Fruit fly (Drosophila melanogaster) whole organism, embryonic: ENCODE results near the gene Wsck.

Experiments used
- ATbp ChIP-seq: fragments of 200-800 bp; sonication (Bioruptor generic); optimal IDR thresholded peaks from 2 replicates; lab custom pipeline; 2017; ENCODE audit warnings: missing biosample characterization, mild to moderate bottlenecking, missing genetic modification characterization, missing genetic modification reagents
- Asciz ChIP-seq: fragments of 200-800 bp; sonication (Bioruptor generic); optimal IDR thresholded peaks from 2 replicates; lab custom pipeline; 2017; ENCODE audit warnings: missing biosample characterization, mild to moderate bottlenecking, missing genetic modification characterization, missing genetic modification reagents
- Atf6 ChIP-seq: fragments of 200-800 bp; sonication (Bioruptor generic); IDR thresholded peaks from 2 replicates; pipeline ENCODE4 v1.3.6; 2022; ENCODE audit warnings: missing biosample characterization, missing genetic modification characterization
- CG10147 ChIP-seq: fragments of 200-800 bp; sonication (Bioruptor generic); optimal IDR thresholded peaks from 2 replicates; lab custom pipeline; 2019; ENCODE audit warnings: missing biosample characterization, mild to moderate bottlenecking, missing genetic modification characterization, moderate library complexity
- CG10267 ChIP-seq: fragments of 200-800 bp; sonication (Bioruptor generic); optimal IDR thresholded peaks from 2 replicates; lab custom pipeline; 2018; ENCODE audit warnings: missing biosample characterization, mild to moderate bottlenecking, missing genetic modification characterization, moderate library complexity
- CG10565 ChIP-seq: fragments of 200-800 bp; sonication (Bioruptor generic); optimal IDR thresholded peaks from 3 replicates; lab custom pipeline; 2016; ENCODE audit warnings: missing biosample characterization, mild to moderate bottlenecking, missing genetic modification characterization
- CG10979 ChIP-seq: fragments of 200-800 bp; sonication (Bioruptor generic); optimal IDR thresholded peaks from 2 replicates; lab custom pipeline; 2018; ENCODE audit warnings: missing biosample characterization, mild to moderate bottlenecking, missing genetic modification characterization, moderate library complexity
- CG11456 ChIP-seq: fragments of 200-800 bp; sonication (Bioruptor generic); IDR thresholded peaks from 3 replicates; pipeline ENCODE4 v1.3.6; 2022; ENCODE audit warnings: missing biosample characterization, missing genetic modification characterization
- CG12104 ChIP-seq: fragments of 200-800 bp; sonication (Bioruptor generic); optimal IDR thresholded peaks from 3 replicates; lab custom pipeline; 2016; ENCODE audit warnings: missing biosample characterization, missing genetic modification characterization
- CG12942 ChIP-seq: fragments of 200-800 bp; sonication (Bioruptor generic); optimal IDR thresholded peaks from 3 replicates; lab custom pipeline; 2016; ENCODE audit warnings: missing biosample characterization, missing genetic modification characterization
- CG13123 ChIP-seq: fragments of 200-800 bp; sonication (Bioruptor generic); optimal IDR thresholded peaks from 2 replicates; lab custom pipeline; 2016; ENCODE audit warnings: missing biosample characterization, missing genetic modification characterization
- CG13296 ChIP-seq: fragments of 200-800 bp; sonication (Bioruptor generic); optimal IDR thresholded peaks from 3 replicates; lab custom pipeline; 2018; ENCODE audit warnings: missing biosample characterization, mild to moderate bottlenecking, missing genetic modification characterization
- CG15269 ChIP-seq: fragments of 200-800 bp; sonication (Bioruptor generic); optimal IDR thresholded peaks from 2 replicates; lab custom pipeline; 2018; ENCODE audit warnings: missing biosample characterization, mild to moderate bottlenecking, missing genetic modification characterization, moderate library complexity
- CG17612 ChIP-seq: fragments of 200-800 bp; sonication (Bioruptor generic); IDR thresholded peaks from 2 replicates; pipeline ENCODE4 v1.3.6; 2022; ENCODE audit warnings: missing biosample characterization, missing genetic modification characterization
- CG2120 ChIP-seq: fragments of 200-800 bp; sonication (Bioruptor generic); optimal IDR thresholded peaks from 3 replicates; lab custom pipeline; 2016; ENCODE audit warnings: missing biosample characterization, missing genetic modification characterization
- CG32767 ChIP-seq: fragments of 200-800 bp; sonication (Bioruptor generic); IDR thresholded peaks from 2 replicates; pipeline ENCODE4 v1.3.6; 2022; ENCODE audit warnings: missing biosample characterization, missing genetic modification characterization
- CG34376 ChIP-seq: fragments of 200-800 bp; sonication (Bioruptor generic); optimal IDR thresholded peaks from 2 replicates; lab custom pipeline; 2018; ENCODE audit warnings: missing biosample characterization, mild to moderate bottlenecking, missing genetic modification characterization
- CG4328 ChIP-seq: fragments of 200-800 bp; sonication (Bioruptor generic); optimal IDR thresholded peaks from 3 replicates; lab custom pipeline; 2017; ENCODE audit warnings: missing biosample characterization, missing genetic modification reagents, missing genetic modification characterization
- CG7372 ChIP-seq: fragments of 200-800 bp; sonication (Bioruptor generic); IDR thresholded peaks from 2 replicates; pipeline ENCODE4 v1.3.6; 2022; ENCODE audit warnings: missing biosample characterization, missing genetic modification characterization
- CG8281 ChIP-seq: fragments of 200-800 bp; sonication (Bioruptor generic); optimal IDR thresholded peaks from 2 replicates; lab custom pipeline; 2018; ENCODE audit warnings: missing biosample characterization, mild to moderate bottlenecking, missing genetic modification characterization, moderate library complexity
- CG8290 ChIP-seq, 3 experiments: fragments of 200-800 bp; sonication (Bioruptor generic); optimal IDR thresholded peaks; 2 replicates each; lab custom pipeline; 2016 to 2019; ENCODE audit warnings: missing biosample characterization in 3 of 3, missing genetic modification characterization in 3 of 3, mild to moderate bottlenecking in 2 of 3, moderate library complexity in 1 of 3
- HLH54F ChIP-seq: fragments of 200-800 bp; sonication (Bioruptor generic); optimal IDR thresholded peaks from 3 replicates; lab custom pipeline; 2016; ENCODE audit warnings: missing biosample characterization, missing genetic modification characterization
- Hr39 ChIP-seq: fragments of >200 bp; optimal IDR thresholded peaks from 2 replicates; lab custom pipeline; 2017
- Hsf ChIP-seq: fragments of 200-800 bp; sonication (Bioruptor generic); optimal IDR thresholded peaks from 3 replicates; lab custom pipeline; 2016; ENCODE audit warnings: missing biosample characterization, missing genetic modification characterization
- MTF-1 ChIP-seq: fragments of 200-800 bp; sonication (Bioruptor generic); optimal IDR thresholded peaks from 2 replicates; lab custom pipeline; 2018; ENCODE audit warnings: missing biosample characterization, mild to moderate bottlenecking, missing genetic modification characterization, borderline replicate concordance
- Meics ChIP-seq: fragments of 200-800 bp; sonication (Bioruptor generic); optimal IDR thresholded peaks from 2 replicates; lab custom pipeline; 2017; ENCODE audit warnings: missing biosample characterization, mild to moderate bottlenecking, missing genetic modification characterization
- Nf-YA ChIP-seq: fragments of 200-800 bp; sonication (Bioruptor generic); IDR thresholded peaks from 2 replicates; pipeline ENCODE4 v1.3.6; 2022; ENCODE audit warnings: missing biosample characterization, missing genetic modification characterization
- Side ChIP-seq: fragments of 200-800 bp; sonication (Bioruptor generic); optimal IDR thresholded peaks from 2 replicates; lab custom pipeline; 2016; ENCODE audit warnings: missing biosample characterization, missing genetic modification characterization
- Sox102F ChIP-seq: fragments of 200-800 bp; sonication (Bioruptor generic); optimal IDR thresholded peaks from 2 replicates; lab custom pipeline; 2018; ENCODE audit warnings: missing biosample characterization, mild to moderate bottlenecking, missing genetic modification characterization, moderate library complexity
- ac ChIP-seq: fragments of 200-800 bp; sonication (Bioruptor generic); optimal IDR thresholded peaks from 3 replicates; lab custom pipeline; 2017; ENCODE audit warnings: missing biosample characterization, mild to moderate bottlenecking, missing genetic modification characterization
- al ChIP-seq: fragments of 200-800 bp; sonication (Bioruptor generic); IDR thresholded peaks from 2 replicates; pipeline ENCODE4 v1.3.6; 2022; ENCODE audit warnings: missing biosample characterization, missing genetic modification characterization
- br ChIP-seq: fragments of >200 bp; optimal IDR thresholded peaks from 2 replicates; lab custom pipeline; 2017
- corto ChIP-seq: fragments of 200-800 bp; sonication (Bioruptor generic); optimal IDR thresholded peaks from 2 replicates; lab custom pipeline; 2016; ENCODE audit warnings: missing biosample characterization, mild to moderate bottlenecking, missing genetic modification characterization, moderate library complexity
- ewg ChIP-seq: fragments of 200-800 bp; sonication (Bioruptor generic); optimal IDR thresholded peaks from 3 replicates; lab custom pipeline; 2017; ENCODE audit warnings: mild to moderate bottlenecking, missing biosample characterization, missing genetic modification reagents, missing genetic modification characterization
- fd3F ChIP-seq: fragments of 200-800 bp; sonication (Bioruptor generic); optimal IDR thresholded peaks from 2 replicates; lab custom pipeline; 2018; ENCODE audit warnings: missing biosample characterization, mild to moderate bottlenecking, missing genetic modification characterization, moderate library complexity
- grau ChIP-seq: fragments of 200-800 bp; optimal IDR thresholded peaks from 3 replicates; lab custom pipeline; 2019; ENCODE audit warnings: missing biosample characterization, mild to moderate bottlenecking, missing genetic modification characterization, moderate library complexity
- ind ChIP-seq: fragments of 200-800 bp; sonication (Bioruptor generic); optimal IDR thresholded peaks from 3 replicates; lab custom pipeline; 2016; ENCODE audit warnings: missing biosample characterization, missing genetic modification characterization
- kah ChIP-seq: fragments of 200-800 bp; sonication (Bioruptor generic); optimal IDR thresholded peaks from 2 replicates; lab custom pipeline; 2018; ENCODE audit warnings: missing biosample characterization, mild to moderate bottlenecking, missing genetic modification characterization
- mam ChIP-seq: fragments of 200-800 bp; sonication (Bioruptor generic); optimal IDR thresholded peaks from 3 replicates; lab custom pipeline; 2016; ENCODE audit warnings: missing biosample characterization, missing genetic modification characterization
- pum ChIP-seq: fragments of 200-800 bp; sonication (Bioruptor generic); optimal IDR thresholded peaks from 2 replicates; lab custom pipeline; 2016; ENCODE audit warnings: missing biosample characterization, missing genetic modification characterization
- ranshi ChIP-seq: fragments of 200-800 bp; sonication (Bioruptor generic); IDR thresholded peaks from 2 replicates; pipeline ENCODE4 v1.3.6; 2022; ENCODE audit warnings: missing biosample characterization, missing genetic modification characterization
- salm ChIP-seq: fragments of 200-800 bp; sonication (Bioruptor generic); optimal IDR thresholded peaks from 2 replicates; lab custom pipeline; 2018; ENCODE audit warnings: missing biosample characterization, mild to moderate bottlenecking, missing genetic modification characterization
- sd ChIP-seq: fragments of 200-800 bp; sonication (Bioruptor generic); optimal IDR thresholded peaks from 3 replicates; lab custom pipeline; 2018; ENCODE audit warnings: missing biosample characterization, mild to moderate bottlenecking, missing genetic modification characterization, moderate library complexity
- sens-2 ChIP-seq: fragments of 200-800 bp; sonication (Bioruptor generic); IDR thresholded peaks from 2 replicates; pipeline ENCODE4 v1.3.6; 2022; ENCODE audit warnings: missing biosample characterization, missing genetic modification characterization
- sim ChIP-seq: fragments of 200-800 bp; sonication (Bioruptor generic); IDR thresholded peaks from 2 replicates; pipeline ENCODE4 v1.3.6; 2022; ENCODE audit warnings: missing biosample characterization, missing genetic modification characterization
- sima ChIP-seq: fragments of 200-800 bp; sonication (Bioruptor generic); optimal IDR thresholded peaks from 2 replicates; lab custom pipeline; 2016; ENCODE audit warnings: missing biosample characterization, missing genetic modification characterization
- slou ChIP-seq: fragments of 200-800 bp; sonication (Bioruptor generic); optimal IDR thresholded peaks from 3 replicates; lab custom pipeline; 2016; ENCODE audit warnings: missing biosample characterization, missing genetic modification characterization
- twi ChIP-seq: fragments of 200-800 bp; optimal IDR thresholded peaks from 2 replicates; lab custom pipeline; 2019; ENCODE audit warnings: missing biosample characterization, mild to moderate bottlenecking, missing genetic modification characterization, moderate library complexity
- vnd ChIP-seq: fragments of 200-800 bp; sonication (Bioruptor generic); IDR thresholded peaks from 3 replicates; pipeline ENCODE4 v1.3.6; 2022; ENCODE audit warnings: missing biosample characterization, missing genetic modification characterization; ENCODE audit not compliant: partially characterized antibody
- zen ChIP-seq: fragments of 200-800 bp; sonication (Bioruptor generic); optimal IDR thresholded peaks from 3 replicates; lab custom pipeline; 2018; ENCODE audit warnings: missing biosample characterization, mild to moderate bottlenecking, missing genetic modification characterization, moderate library complexity

Gene Wsck

dm6 chr3R:24588829-24589638 lies 40.8 kb downstream of the Wsck start (continued):
- TF ChIP-seq CG2120 (GFP tag; lab: Kevin White, UChicago) (no peak), vnd (GFP tag; lab: Robert Waterston, UW) (no peak), CG13296 (GFP tag; lab: Kevin White, UChicago) (peak; percentile 22), Side (GFP tag; lab: Kevin White, UChicago) (peak; percentile 5), CG15269 (tag; lab: Kevin White, UChicago) (no peak), CG8290 (GFP tag; optimal IDR thresholded peaks at IDR 0.05; lab: Kevin White, UChicago) (no peak), CG8290 (tag; optimal IDR thresholded peaks at IDR 0.05; lab: Kevin White, UChicago) (peak in 1 of 2 experiments; percentile 75), HLH54F (no peak), CG4328 (no peak), CG8281 (tag; lab: Kevin White, UChicago) (no peak), br (lab: Kevin White, UChicago) (no peak), salm (tag; lab: Kevin White, UChicago) (no peak), MTF-1 (GFP tag; lab: Kevin White, UChicago) (peak; percentile 29), Hr39 (lab: Kevin White, UChicago) (no peak), CG13123 (GFP tag; lab: Kevin White, UChicago) (no peak), CG10267 (tag; lab: Kevin White, UChicago) (no peak), twi (tag; lab: Kevin White, UChicago) (no peak), mam (GFP tag; lab: Kevin White, UChicago) (no peak), CG11456 (no peak), sim (no peak), corto (GFP tag; lab: Kevin White, UChicago) (no peak), ind (no peak), sd (tag; lab: Kevin White, UChicago) (peak; percentile 73), Sox102F (GFP tag; lab: Kevin White, UChicago) (no peak), CG12104 (GFP tag; lab: Kevin White, UChicago) (no peak), CG32767 (no peak), Atf6 (GFP tag; lab: Robert Waterston, UW) (no peak), Meics (GFP tag; lab: Kevin White, UChicago) (peak; percentile 26), CG7372 (GFP tag; lab: Robert Waterston, UW) (no peak), ewg (no peak), sima (GFP tag; lab: Kevin White, UChicago) (no peak), pum (no peak), CG10565 (no peak), ranshi (GFP tag; lab: Robert Waterston, UW) (no peak), CG10147 (GFP tag; lab: Kevin White, UChicago) (no peak), sens-2 (GFP tag; lab: Robert Waterston, UW) (no peak), CG10979 (tag; lab: Kevin White, UChicago) (no peak), Nf-YA (no peak), CG17612 (no peak), CG34376 (GFP tag; lab: Kevin White, UChicago) (peak; percentile 48), CG12942 (GFP tag; lab: Kevin White, UChicago) (no peak), fd3F (GFP tag; lab: Kevin White, UChicago) (no peak), grau (tag; lab: Kevin White, UChicago) (peak; percentile 28), slou (GFP tag; lab: Kevin White, UChicago) (no peak), al (GFP tag; lab: Robert Waterston, UW) (no peak), Hsf (GFP tag; lab: Kevin White, UChicago) (no peak), Asciz (GFP tag; lab: Kevin White, UChicago) (no peak), zen (tag; lab: Kevin White, UChicago) (no peak), kah (no peak), ATbp (GFP tag; lab: Kevin White, UChicago) (no peak), ac (GFP tag; lab: Kevin White, UChicago) (no peak)
